Worm (Caenorhabditis elegans) whole organism, L2 larva: ENCODE results near the gene srx-7.

Experiments used
- nhr-6 ChIP-seq: fragments of 150-350 bp; optimal IDR thresholded peaks from 2 replicates; lab custom pipeline; 2014; ENCODE audit warnings: missing biosample characterization, missing genetic modification characterization
- snpc-4 ChIP-seq: fragments of 150-350 bp; optimal IDR thresholded peaks from 2 replicates; lab custom pipeline; 2014; ENCODE audit warnings: missing biosample characterization, missing genetic modification characterization
- zag-1 ChIP-seq: fragments of 150-350 bp; optimal IDR thresholded peaks from 2 replicates; lab custom pipeline; 2014; ENCODE audit warnings: missing biosample characterization, missing genetic modification characterization

ce11 chrV:539040-539510 lies 20.9 kb upstream of the srx-7 start, which contains the start of gene nhr-155:
- TF ChIP-seq zag-1 (tag; lab: Kevin White, UChicago): no peak
- no peak for TF ChIP-seq snpc-4 (tag; lab: Kevin White, UChicago)
- TF ChIP-seq nhr-6 (tag; lab: Kevin White, UChicago): no peak
